Fruit fly (Drosophila melanogaster) whole organism, embryonic: ENCODE results near the gene CaBP1.
A peak's percentile ranks its signal among the peaks of the same experiment; 100 is the strongest.

ENCODE experiments used
- Adf1 ChIP-seq: fragments of 200-800 bp; sonication (Bioruptor generic); IDR thresholded peaks from 2 replicates; pipeline ENCODE4 v1.3.6; 2022; ENCODE audit warnings: missing biosample characterization, missing genetic modification characterization
- Asciz ChIP-seq: fragments of 200-800 bp; sonication (Bioruptor generic); optimal IDR thresholded peaks from 2 replicates; lab custom pipeline; 2017; ENCODE audit warnings: missing biosample characterization, mild to moderate bottlenecking, missing genetic modification characterization, missing genetic modification reagents
- CG10431 ChIP-seq: fragments of 200-800 bp; sonication (Bioruptor generic); optimal IDR thresholded peaks from 3 replicates; lab custom pipeline; 2018; ENCODE audit warnings: missing biosample characterization, mild to moderate bottlenecking, missing genetic modification characterization
- CG10462 ChIP-seq: fragments of 200-800 bp; sonication (Bioruptor generic); optimal IDR thresholded peaks from 2 replicates; lab custom pipeline; 2016; ENCODE audit warnings: missing biosample characterization, missing genetic modification characterization
- CG1233 ChIP-seq: fragments of 200-800 bp; sonication (Bioruptor generic); optimal IDR thresholded peaks from 4 replicates; lab custom pipeline; 2018; ENCODE audit warnings: missing biosample characterization, mild to moderate bottlenecking, missing genetic modification characterization
- CG12744 ChIP-seq: fragments of 200-800 bp; sonication (Bioruptor generic); optimal IDR thresholded peaks from 2 replicates; lab custom pipeline; 2016; ENCODE audit warnings: missing biosample characterization, missing genetic modification characterization
- CG12769 ChIP-seq: fragments of 200-800 bp; sonication (Bioruptor generic); optimal IDR thresholded peaks from 2 replicates; lab custom pipeline; 2019; ENCODE audit warnings: missing biosample characterization, mild to moderate bottlenecking, missing genetic modification characterization, moderate library complexity
- CG12942 ChIP-seq: fragments of 200-800 bp; sonication (Bioruptor generic); optimal IDR thresholded peaks from 3 replicates; lab custom pipeline; 2016; ENCODE audit warnings: missing biosample characterization, missing genetic modification characterization
- CG1602 ChIP-seq: fragments of 200-800 bp; sonication (Bioruptor generic); optimal IDR thresholded peaks from 3 replicates; lab custom pipeline; 2016; ENCODE audit warnings: missing biosample characterization, missing genetic modification characterization
- CG17802 ChIP-seq: fragments of 200-800 bp; sonication (Bioruptor generic); optimal IDR thresholded peaks from 2 replicates; lab custom pipeline; 2018; ENCODE audit warnings: missing biosample characterization, mild to moderate bottlenecking, missing genetic modification characterization, moderate library complexity
- CG1792 ChIP-seq: fragments of 200-800 bp; sonication (Bioruptor generic); optimal IDR thresholded peaks from 2 replicates; lab custom pipeline; 2016; ENCODE audit warnings: missing biosample characterization, missing genetic modification characterization
- CG2678 ChIP-seq: fragments of 200-800 bp; sonication (Bioruptor generic); optimal IDR thresholded peaks from 3 replicates; lab custom pipeline; 2019; ENCODE audit warnings: missing biosample characterization, mild to moderate bottlenecking, missing genetic modification characterization, moderate library complexity
- CG3163 ChIP-seq: fragments of 200-800 bp; sonication (Bioruptor generic); optimal IDR thresholded peaks from 3 replicates; lab custom pipeline; 2016; ENCODE audit warnings: missing biosample characterization, missing genetic modification characterization
- CG33557 ChIP-seq: fragments of 200-800 bp; sonication (Bioruptor generic); optimal IDR thresholded peaks from 2 replicates; lab custom pipeline; 2019; ENCODE audit warnings: missing biosample characterization, mild to moderate bottlenecking, missing genetic modification characterization, moderate library complexity
- CG3726 ChIP-seq: fragments of 200-800 bp; sonication (Bioruptor generic); IDR thresholded peaks from 3 replicates; pipeline ENCODE4, ENCODE4 v1.3.6; 2022; ENCODE audit warnings: missing biosample characterization, missing genetic modification characterization
- CG6689 ChIP-seq: fragments of 200-800 bp; sonication (Bioruptor generic); IDR thresholded peaks from 2 replicates; pipeline ENCODE4 v1.3.6; 2022; ENCODE audit warnings: missing biosample characterization, missing genetic modification characterization
- CG7556 ChIP-seq: fragments of 200-800 bp; sonication (Bioruptor generic); optimal IDR thresholded peaks from 2 replicates; lab custom pipeline; 2017; ENCODE audit warnings: missing biosample characterization, mild to moderate bottlenecking, missing genetic modification characterization
- CG7786 ChIP-seq: fragments of 200-800 bp; sonication (Bioruptor generic); optimal IDR thresholded peaks from 2 replicates; lab custom pipeline; 2016; ENCODE audit warnings: missing biosample characterization, missing genetic modification characterization
- CG7987 ChIP-seq: fragments of 200-800 bp; sonication (Bioruptor generic); optimal IDR thresholded peaks from 2 replicates; lab custom pipeline; 2018; ENCODE audit warnings: missing biosample characterization, mild to moderate bottlenecking, missing genetic modification characterization, moderate library complexity
- CG8478 ChIP-seq: fragments of >200 bp; optimal IDR thresholded peaks from 2 replicates; lab custom pipeline; 2018
- CG9215 ChIP-seq: fragments of 200-800 bp; sonication (Bioruptor generic); IDR thresholded peaks from 2 replicates; pipeline ENCODE4 v1.3.6; 2022; ENCODE audit warnings: missing biosample characterization, missing genetic modification characterization
- Dfd ChIP-seq, 2 experiments: fragments of >200 bp; optimal IDR thresholded peaks; 2 replicates each; lab custom pipeline; 2017; ENCODE audit warnings: missing biosample characterization in 2 of 2, missing genetic modification characterization in 2 of 2
- Eip74EF ChIP-seq, 2 experiments: fragments of 200-800 bp in 1 of 2; fragments of >200 bp in 1 of 2; sonication (Bioruptor generic) in 1 of 2; optimal IDR thresholded peaks; 2 replicates each; lab custom pipeline; 2017 to 2019; ENCODE audit warnings: missing biosample characterization in 2 of 2, missing genetic modification characterization in 2 of 2, mild to moderate bottlenecking in 1 of 2, moderate library complexity in 1 of 2
- GATAe ChIP-seq: fragments of 200-800 bp; sonication (Bioruptor generic); conservative IDR thresholded peaks from 2 replicates; pipeline ENCODE4 v1.3.6; 2022; ENCODE audit warnings: missing biosample characterization, missing genetic modification characterization
- Gsc ChIP-seq: fragments of 200-800 bp; sonication (Bioruptor generic); IDR thresholded peaks from 2 replicates; pipeline ENCODE4 v1.3.6; 2022; ENCODE audit warnings: missing biosample characterization, missing genetic modification characterization
- HLH3B ChIP-seq: fragments of 200-800 bp; sonication (Bioruptor generic); IDR thresholded peaks from 2 replicates; pipeline ENCODE4 v1.3.6; 2022; ENCODE audit warnings: missing biosample characterization, missing genetic modification characterization
- Med ChIP-seq: fragments of 200-800 bp; sonication (Bioruptor generic); peaks from one replicate; lab custom pipeline; 2016; ENCODE audit warnings: missing biosample characterization, missing genetic modification characterization, mild to moderate bottlenecking, inconsistent platforms, moderate library complexity
- Mrtf ChIP-seq: fragments of 200-800 bp; sonication (Bioruptor generic); IDR thresholded peaks from 3 replicates; pipeline ENCODE4 v1.3.6; 2022; ENCODE audit warnings: missing biosample characterization, missing genetic modification characterization
- NC2α ChIP-seq: fragments of 200-800 bp; sonication (Bioruptor generic); optimal IDR thresholded peaks from 2 replicates; lab custom pipeline; 2016; ENCODE audit warnings: missing biosample characterization, missing genetic modification characterization
- Pdp1 ChIP-seq, 2 experiments: fragments of 200-800 bp; sonication (Bioruptor generic); optimal IDR thresholded peaks; 3 replicates each; lab custom pipeline; 2016; ENCODE audit warnings: missing biosample characterization in 2 of 2, missing genetic modification characterization in 2 of 2, mild to moderate bottlenecking in 1 of 2, moderate library complexity in 1 of 2
- Sox102F ChIP-seq: fragments of 200-800 bp; sonication (Bioruptor generic); optimal IDR thresholded peaks from 2 replicates; lab custom pipeline; 2018; ENCODE audit warnings: missing biosample characterization, mild to moderate bottlenecking, missing genetic modification characterization, moderate library complexity
- Xrp1 ChIP-seq: fragments of 200-800 bp; sonication (Bioruptor generic); IDR thresholded peaks from 2 replicates; pipeline ENCODE4 v1.3.6; 2022; ENCODE audit warnings: missing biosample characterization, missing genetic modification characterization
- al ChIP-seq: fragments of 200-800 bp; sonication (Bioruptor generic); IDR thresholded peaks from 2 replicates; pipeline ENCODE4 v1.3.6; 2022; ENCODE audit warnings: missing biosample characterization, missing genetic modification characterization
- caup ChIP-seq: fragments of 200-800 bp; sonication (Bioruptor generic); optimal IDR thresholded peaks from 3 replicates; lab custom pipeline; 2017; ENCODE audit warnings: missing biosample characterization, mild to moderate bottlenecking, missing genetic modification characterization, moderate library complexity; ENCODE audit not compliant: severe bottlenecking
- chinmo ChIP-seq: fragments of 200-800 bp; sonication (Bioruptor generic); IDR thresholded peaks from 4 replicates; pipeline ENCODE4 v1.3.6; 2022; ENCODE audit warnings: missing biosample characterization, missing genetic modification characterization; ENCODE audit not compliant: partially characterized antibody
- croc ChIP-seq: fragments of 200-800 bp; sonication (Bioruptor generic); conservative IDR thresholded peaks from 3 replicates; pipeline ENCODE4 v1.3.6; 2022; ENCODE audit warnings: missing biosample characterization, missing genetic modification characterization
- dysf ChIP-seq: fragments of 200-800 bp; sonication (Bioruptor generic); IDR thresholded peaks from 3 replicates; pipeline ENCODE4 v1.3.6; 2022; ENCODE audit warnings: missing biosample characterization, missing genetic modification characterization
- fd64A ChIP-seq: fragments of 200-800 bp; sonication (Bioruptor generic); optimal IDR thresholded peaks from 3 replicates; lab custom pipeline; 2018; ENCODE audit warnings: missing biosample characterization, mild to moderate bottlenecking, missing genetic modification characterization
- fu2 ChIP-seq: fragments of 200-800 bp; sonication (Bioruptor generic); optimal IDR thresholded peaks from 2 replicates; lab custom pipeline; 2016; ENCODE audit warnings: missing biosample characterization, missing genetic modification characterization
- gfzf ChIP-seq: fragments of 200-800 bp; sonication (Bioruptor generic); optimal IDR thresholded peaks from 2 replicates; lab custom pipeline; 2016; ENCODE audit warnings: missing biosample characterization, mild to moderate bottlenecking, missing genetic modification characterization, moderate library complexity
- h ChIP-seq: fragments of >200 bp; optimal IDR thresholded peaks from 2 replicates; lab custom pipeline; 2017
- hb ChIP-seq: fragments of 200-800 bp; sonication (Bioruptor generic); IDR thresholded peaks from 3 replicates; pipeline ENCODE4 v1.3.6; 2022; ENCODE audit warnings: missing biosample characterization, missing genetic modification characterization; ENCODE audit not compliant: partially characterized antibody
- lbe ChIP-seq: fragments of 200-800 bp; sonication (Bioruptor generic); optimal IDR thresholded peaks from 2 replicates; lab custom pipeline; 2016; ENCODE audit warnings: missing biosample characterization, mild to moderate bottlenecking, missing genetic modification characterization
- mam ChIP-seq: fragments of 200-800 bp; sonication (Bioruptor generic); optimal IDR thresholded peaks from 3 replicates; lab custom pipeline; 2016; ENCODE audit warnings: missing biosample characterization, missing genetic modification characterization
- mirr ChIP-seq: fragments of 200-800 bp; sonication (Bioruptor generic); optimal IDR thresholded peaks from 3 replicates; lab custom pipeline; 2018; ENCODE audit warnings: missing biosample characterization, mild to moderate bottlenecking, missing genetic modification characterization
- pfk ChIP-seq: fragments of 200-800 bp; sonication (Bioruptor generic); optimal IDR thresholded peaks from 2 replicates; lab custom pipeline; 2018; ENCODE audit warnings: missing biosample characterization, mild to moderate bottlenecking, missing genetic modification characterization, moderate library complexity
- prd ChIP-seq, 3 experiments: fragments of >200 bp in 2 of 3; fragments of 200-800 bp in 1 of 3; sonication (Bioruptor generic) in 1 of 3; optimal IDR thresholded peaks in 2 of 3; IDR thresholded peaks in 1 of 3; 2 replicates in 2 of 3; 3 replicates in 1 of 3; pipeline versions ENCODE4 v1.3.6 to Lab custom; 2017 to 2022; ENCODE audit warnings: missing biosample characterization in 1 of 3, missing genetic modification characterization in 1 of 3
- run ChIP-seq: fragments of 200-800 bp; sonication (Bioruptor generic); optimal IDR thresholded peaks from 3 replicates; lab custom pipeline; 2018; ENCODE audit warnings: missing biosample characterization, mild to moderate bottlenecking, missing genetic modification characterization
- slp2 ChIP-seq: fragments of 200-800 bp; sonication (Bioruptor generic); optimal IDR thresholded peaks from 2 replicates; lab custom pipeline; 2016; ENCODE audit warnings: missing biosample characterization, missing genetic modification characterization
- sob ChIP-seq: fragments of 200-800 bp; sonication (Bioruptor generic); IDR thresholded peaks from 2 replicates; pipeline ENCODE4 v1.3.6; 2022; ENCODE audit warnings: missing biosample characterization, missing genetic modification characterization
- wor ChIP-seq: fragments of 200-800 bp; sonication (Bioruptor generic); IDR thresholded peaks from 2 replicates; pipeline ENCODE4 v1.3.6; 2022; ENCODE audit warnings: missing biosample characterization, missing genetic modification characterization
- yki ChIP-seq: fragments of >200 bp; optimal IDR thresholded peaks from 3 replicates; lab custom pipeline; 2018

Gene CaBP1

DNA sequence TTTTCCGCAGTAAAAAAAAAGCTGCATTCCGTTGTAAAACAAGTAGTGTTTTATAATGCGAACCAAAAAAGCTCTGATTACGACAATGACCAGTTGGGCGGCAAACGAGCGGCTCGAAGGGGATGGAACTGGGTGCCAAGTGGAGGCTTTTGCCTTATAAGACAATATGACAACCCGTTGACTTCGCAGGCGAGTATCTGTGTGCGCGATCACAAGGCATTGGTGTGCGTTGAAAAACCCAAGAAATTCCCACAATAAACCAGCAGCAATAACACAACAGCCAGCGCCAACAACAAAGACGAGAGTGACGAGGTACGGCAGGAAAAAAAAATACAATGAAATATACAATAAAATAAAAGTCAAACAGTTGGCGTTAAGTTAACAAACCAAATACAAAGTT, 41.5 kb downstream of the CaBP1 start (continued):
- no peak for TF ChIP-seq CG17802 (tag; lab: Kevin White, UChicago)
- TF ChIP-seq mam (GFP tag; lab: Kevin White, UChicago): no peak
- no peak for TF ChIP-seq CG6689 (GFP tag; lab: Robert Waterston, UW)
- TF ChIP-seq CG33557 (GFP tag; lab: Kevin White, UChicago): no peak
- TF ChIP-seq lbe: peak; percentile 3
- TF ChIP-seq CG12769 (tag; lab: Kevin White, UChicago): peak; percentile 79
- no peak for TF ChIP-seq CG12744 (GFP tag; lab: Kevin White, UChicago)
- no peak for TF ChIP-seq GATAe
- TF ChIP-seq Mrtf (GFP tag; lab: Robert Waterston, UW): no peak
- no peak for TF ChIP-seq yki
- TF ChIP-seq fd64A (GFP tag; lab: Kevin White, UChicago): no peak
- TF ChIP-seq hb (GFP tag; lab: Robert Waterston, UW): no peak
- no peak for TF ChIP-seq CG1792 (GFP tag; lab: Kevin White, UChicago)
- TF ChIP-seq h (lab: Kevin White, UChicago): no peak
- peak; percentile 28 for TF ChIP-seq CG7987 (GFP tag; lab: Kevin White, UChicago)
- TF ChIP-seq run: no peak
- peak; percentile 12; the same call in 1 of the 2 replicates for TF ChIP-seq Adf1
- no peak for TF ChIP-seq CG1602 (GFP tag; lab: Kevin White, UChicago)
- TF ChIP-seq CG10431 (GFP tag; lab: Kevin White, UChicago): no peak
- TF ChIP-seq HLH3B: no peak
- no peak for TF ChIP-seq dysf
- no peak for TF ChIP-seq fu2 (GFP tag; lab: Kevin White, UChicago)
- peak; percentile 28 for TF ChIP-seq CG2678 (tag; lab: Kevin White, UChicago)
- no peak for TF ChIP-seq CG10462 (GFP tag; lab: Kevin White, UChicago)
- peak; percentile 31; the same call in 1 of the 2 replicates for TF ChIP-seq sob (GFP tag; lab: Robert Waterston, UW)
- TF ChIP-seq Gsc (GFP tag; lab: Robert Waterston, UW): no peak
- TF ChIP-seq Sox102F (GFP tag; lab: Kevin White, UChicago): no peak
- no peak for TF ChIP-seq gfzf
- TF ChIP-seq NC2α: no peak
- peak; percentile 95 for TF ChIP-seq chinmo (GFP tag; lab: Robert Waterston, UW)
- TF ChIP-seq caup (GFP tag; lab: Kevin White, UChicago): peak; percentile 67
- peak in 1 of 2 experiments; percentile 97 for TF ChIP-seq Pdp1 (GFP tag; optimal IDR thresholded peaks at IDR 0.05; lab: Kevin White, UChicago)
- no peak for TF ChIP-seq Xrp1 (GFP tag; lab: Robert Waterston, UW)
- TF ChIP-seq Eip74EF (GFP tag; optimal IDR thresholded peaks at IDR 0.05; lab: Kevin White, UChicago): peak in 1 of 2 experiments; percentile 37
- peak; percentile 75 for TF ChIP-seq Med (GFP tag; lab: Kevin White, UChicago)
- no peak for TF ChIP-seq CG7786
- TF ChIP-seq pfk (GFP tag; lab: Kevin White, UChicago): peak; percentile 25
- TF ChIP-seq al (GFP tag; lab: Robert Waterston, UW): no peak
- TF ChIP-seq Asciz (GFP tag; lab: Kevin White, UChicago): no peak
- peak; percentile 77 for TF ChIP-seq mirr (GFP tag; lab: Kevin White, UChicago)
- TF ChIP-seq Dfd (GFP tag; optimal IDR thresholded peaks at IDR 0.05; lab: Kevin White, UChicago): no peak
- no peak for TF ChIP-seq croc
- TF ChIP-seq CG1233: no peak
- TF ChIP-seq CG9215 (GFP tag; lab: Robert Waterston, UW): no peak
- TF ChIP-seq CG7556 (GFP tag; lab: Kevin White, UChicago): no peak
- TF ChIP-seq prd (optimal IDR thresholded peaks at IDR 0.05; lab: Kevin White, UChicago): no peak
- TF ChIP-seq prd (GFP tag; IDR thresholded peaks at IDR 0.05; lab: Robert Waterston, UW): no peak
- no peak for TF ChIP-seq slp2 (GFP tag; lab: Kevin White, UChicago)
- TF ChIP-seq wor (GFP tag; lab: Robert Waterston, UW): no peak
- no peak for TF ChIP-seq CG3163 (GFP tag; lab: Kevin White, UChicago)
- TF ChIP-seq CG12942 (GFP tag; lab: Kevin White, UChicago): no peak
- no peak for TF ChIP-seq CG8478 (lab: Kevin White, UChicago)
- no peak for TF ChIP-seq CG3726 (GFP tag; lab: Robert Waterston, UW)
